Worm (Caenorhabditis elegans) whole organism, mixed stage, embryonic: Measurements from ENCODE around the gene fbxc-40.
"Not testable (repeated sequence)": the region's sequence is repeated elsewhere in the genome, so short reads cannot be mapped to it uniquely, and the experiment has no call there.

Experiments
- M03D4.4 ChIP-seq: sonication (generic microtip); optimal IDR thresholded peaks from 2 replicates; lab custom pipeline; 2017; ENCODE audit warnings: mild to moderate bottlenecking, missing genetic modification characterization, missing compliant biosample characterization
- bed-3 ChIP-seq: fragments of 200-800 bp; sonication (Bioruptor generic); optimal IDR thresholded peaks from 3 replicates; lab custom pipeline; 2018; ENCODE audit warnings: mild to moderate bottlenecking, missing genetic modification characterization, moderate library complexity, missing compliant biosample characterization
- blmp-1 ChIP-seq: fragments of 150-350 bp; optimal IDR thresholded peaks from 2 replicates; lab custom pipeline; 2014; ENCODE audit warnings: missing biosample characterization, missing genetic modification characterization
- ceh-39 ChIP-seq: fragments of 150-350 bp; optimal IDR thresholded peaks from 2 replicates; lab custom pipeline; 2014; ENCODE audit warnings: missing biosample characterization, missing genetic modification characterization
- cnd-1 ChIP-seq: fragments of 200-800 bp; sonication (Bioruptor generic); optimal IDR thresholded peaks from 2 replicates; lab custom pipeline; 2018; ENCODE audit warnings: mild to moderate bottlenecking, missing genetic modification characterization, missing compliant biosample characterization
- elt-3 ChIP-seq: fragments of 150-350 bp; optimal IDR thresholded peaks from 2 replicates; lab custom pipeline; 2014; ENCODE audit warnings: missing biosample characterization, missing genetic modification characterization
- flh-1 ChIP-seq: fragments of 200-800 bp; sonication (Bioruptor generic); optimal IDR thresholded peaks from 2 replicates; lab custom pipeline; 2018; ENCODE audit warnings: mild to moderate bottlenecking, missing genetic modification characterization, moderate library complexity, missing compliant biosample characterization
- ham-2 ChIP-seq: fragments of 200-800 bp; sonication (Bioruptor generic); optimal IDR thresholded peaks from 2 replicates; lab custom pipeline; 2018; ENCODE audit warnings: mild to moderate bottlenecking, missing genetic modification characterization, missing compliant biosample characterization
- lin-13 ChIP-seq: fragments of 150-350 bp; optimal IDR thresholded peaks from 2 replicates; lab custom pipeline; 2014; ENCODE audit warnings: missing biosample characterization, missing genetic modification characterization
- lin-32 ChIP-seq: fragments of 200-800 bp; sonication (Bioruptor generic); optimal IDR thresholded peaks from 2 replicates; lab custom pipeline; 2018; ENCODE audit warnings: mild to moderate bottlenecking, missing genetic modification characterization, missing compliant biosample characterization
- lsy-2 ChIP-seq: fragments of 150-350 bp; optimal IDR thresholded peaks from 2 replicates; lab custom pipeline; 2014; ENCODE audit warnings: missing biosample characterization, missing genetic modification characterization
- mab-5 ChIP-seq: fragments of 150-350 bp; optimal IDR thresholded peaks from 2 replicates; lab custom pipeline; 2014; ENCODE audit warnings: missing biosample characterization, missing genetic modification characterization
- mep-1 ChIP-seq: fragments of 150-350 bp; optimal IDR thresholded peaks from 2 replicates; lab custom pipeline; 2017; ENCODE audit warnings: missing biosample characterization, missing genetic modification reagents, missing genetic modification characterization, inconsistent platforms
- nhr-12 ChIP-seq: fragments of 150-350 bp; optimal IDR thresholded peaks from 2 replicates; lab custom pipeline; 2014; ENCODE audit warnings: missing biosample characterization, missing genetic modification characterization
- nhr-2 ChIP-seq: fragments of 150-350 bp; optimal IDR thresholded peaks from 2 replicates; lab custom pipeline; 2014; ENCODE audit warnings: missing biosample characterization, missing genetic modification characterization
- nhr-28 ChIP-seq: fragments of 150-350 bp; optimal IDR thresholded peaks from 2 replicates; lab custom pipeline; 2014; ENCODE audit warnings: missing biosample characterization, missing genetic modification characterization
- nhr-76 ChIP-seq: sonication (generic microtip); optimal IDR thresholded peaks from 2 replicates; lab custom pipeline; 2017; ENCODE audit warnings: missing biosample characterization, missing genetic modification characterization
- pha-4 ChIP-seq: fragments of 150-350 bp; optimal IDR thresholded peaks from 2 replicates; lab custom pipeline; 2018; ENCODE audit warnings: missing biosample characterization, missing genetic modification reagents, missing genetic modification characterization
- snpc-4 ChIP-seq: fragments of 150-350 bp; optimal IDR thresholded peaks from 2 replicates; lab custom pipeline; 2014; ENCODE audit warnings: missing biosample characterization, missing genetic modification characterization
- sptf-1 ChIP-seq: sonication (generic microtip); optimal IDR thresholded peaks from 2 replicates; lab custom pipeline; 2017; ENCODE audit warnings: mild to moderate bottlenecking, missing genetic modification characterization, moderate library complexity, missing compliant biosample characterization
- tbx-8 ChIP-seq: fragments of 200-800 bp; sonication (Bioruptor generic); optimal IDR thresholded peaks from 2 replicates; lab custom pipeline; 2018; ENCODE audit warnings: mild to moderate bottlenecking, missing genetic modification characterization, moderate library complexity, missing compliant biosample characterization
- unc-62 ChIP-seq: fragments of 150-350 bp; optimal IDR thresholded peaks from 2 replicates; lab custom pipeline; 2014; ENCODE audit warnings: missing biosample characterization, missing genetic modification reagents, missing genetic modification characterization
- ztf-11 ChIP-seq: fragments of 150-350 bp; optimal IDR thresholded peaks from 2 replicates; lab custom pipeline; 2014; ENCODE audit warnings: missing biosample characterization, missing genetic modification characterization

The fbxc-40 gene

ce11 chrII:1006375-1006774 lies 20.6 kb downstream of the fbxc-40 start, which contains the start of gene F45D11.14:
Gene F45D11.14, minus strand, starts transcription at chrII:1006475.
- TF ChIP-seq mep-1, lin-13, lsy-2 (tag; lab: Kevin White, UChicago): not testable (repeated sequence)

ce11 chrII:1024684-1025083 lies 38.9 kb downstream of the fbxc-40 start, which contains the start of gene btb-11:
Gene btb-11, minus strand, starts transcription at chrII:1024784.
- not testable (repeated sequence) for TF ChIP-seq nhr-28, sptf-1, nhr-2 (tag; lab: Kevin White, UChicago)

- TF ChIP-seq ztf-11 (no peak), elt-3 (tag; lab: Kevin White, UChicago) (no peak), M03D4.4 (no peak), unc-62 (GFP tag; lab: Kevin White, UChicago) (no peak), blmp-1 (tag; lab: Kevin White, UChicago) (no peak), lin-32 (GFP tag; lab: Kevin White, UChicago) (no peak), lin-13 (tag; lab: Kevin White, UChicago) (no peak), mep-1 (tag; lab: Kevin White, UChicago) (no peak), snpc-4 (tag; lab: Kevin White, UChicago) (no peak), nhr-12 (tag; lab: Kevin White, UChicago) (no peak), ceh-39 (no peak), pha-4 (tag; lab: Kevin White, UChicago) (no peak), flh-1 (GFP tag; lab: Kevin White, UChicago) (no peak)
These were observed 40.9 kb downstream of the fbxc-40 start, which contains the start of gene M01D1.12 for ce11 chrII:1026670-1027069. Gene M01D1.12, plus strand, starts transcription at chrII:1026970.

- TF ChIP-seq tbx-8 (no peak), elt-3 (tag; lab: Kevin White, UChicago) (no peak), cnd-1 (tag; lab: Kevin White, UChicago) (no peak), sptf-1 (tag; lab: Kevin White, UChicago) (no peak), bed-3 (GFP tag; lab: Kevin White, UChicago) (no peak), lsy-2 (tag; lab: Kevin White, UChicago) (no peak), nhr-76 (tag; lab: Kevin White, UChicago) (no peak), ztf-11 (no peak), ham-2 (GFP tag; lab: Kevin White, UChicago) (no peak), mab-5 (tag; lab: Kevin White, UChicago) (no peak)
- TF ChIP-seq, all 35 proteins: peak for 0
These were observed 42.8 kb downstream of the fbxc-40 start, which contains the start of gene math-34 for ce11 chrII:1028602-1029001. Gene math-34, plus strand, starts transcription at chrII:1028972.
